Worm (Caenorhabditis elegans) whole organism, young adult: Measurements from ENCODE around the gene F57H12.6.

Experiments used
- F39B2.1 ChIP-seq: fragments of 200-800 bp; sonication (Bioruptor generic); IDR thresholded peaks from 2 replicates; pipeline ENCODE4 v1.3.6; 2022; ENCODE audit warnings: missing genetic modification reagents, missing genetic modification characterization, missing compliant biosample characterization
- F57C9.4 ChIP-seq: sonication (generic microtip); optimal IDR thresholded peaks from 2 replicates; lab custom pipeline; 2017; ENCODE audit warnings: mild to moderate bottlenecking, missing genetic modification characterization, missing compliant biosample characterization
- Y53G8AR.9 ChIP-seq: fragments of 200-800 bp; sonication (Bioruptor generic); conservative IDR thresholded peaks from 2 replicates; pipeline ENCODE4 v1.3.6; 2022; ENCODE audit warnings: missing genetic modification reagents, missing genetic modification characterization, missing compliant biosample characterization
- Y95B8A.8 ChIP-seq: fragments of 200-800 bp; sonication (Bioruptor generic); IDR thresholded peaks from 2 replicates; pipeline ENCODE4 v1.3.6; 2022; ENCODE audit warnings: missing genetic modification reagents, missing genetic modification characterization, missing compliant biosample characterization
- akir-1 ChIP-seq: fragments of 200-800 bp; sonication (Bioruptor generic); optimal IDR thresholded peaks from 2 replicates; lab custom pipeline; 2018; ENCODE audit warnings: mild to moderate bottlenecking, missing genetic modification characterization, moderate library complexity, missing compliant biosample characterization
- cebp-2 ChIP-seq: fragments of 200-800 bp; sonication (Bioruptor generic); IDR thresholded peaks from 2 replicates; pipeline ENCODE4 v1.3.6; 2022; ENCODE audit warnings: missing genetic modification characterization, missing compliant biosample characterization
- ceh-27 ChIP-seq: fragments of 200-800 bp; sonication (Bioruptor generic); optimal IDR thresholded peaks from 2 replicates; lab custom pipeline; 2018; ENCODE audit warnings: mild to moderate bottlenecking, missing genetic modification characterization, moderate library complexity, missing compliant biosample characterization
- ceh-40 ChIP-seq: fragments of 200-800 bp; sonication (Bioruptor generic); IDR thresholded peaks from 2 replicates; pipeline ENCODE4 v1.3.6; 2022; ENCODE audit warnings: missing genetic modification characterization, missing compliant biosample characterization
- nfya-1 ChIP-seq: sonication (generic microtip); optimal IDR thresholded peaks from 2 replicates; lab custom pipeline; 2017; ENCODE audit warnings: antibody characterized with exemption, missing compliant biosample characterization, missing genetic modification characterization, borderline replicate concordance; ENCODE audit not compliant: insufficient read depth
- rpc-1 ChIP-seq, 2 experiments: fragments of 150-350 bp in 1 of 2; sonication (generic microtip) in 1 of 2; optimal IDR thresholded peaks; 2 replicates each; lab custom pipeline; 2014 to 2018; ENCODE audit warnings: missing biosample characterization in 1 of 2, missing genetic modification characterization in 1 of 2, missing genetic modification reagents in 1 of 2, missing genotype in 1 of 2
- snpc-1.1 ChIP-seq: sonication (generic microtip); optimal IDR thresholded peaks from 2 replicates; lab custom pipeline; 2017; ENCODE audit warnings: missing genetic modification characterization, mild to moderate bottlenecking, missing compliant biosample characterization, antibody characterized with exemption, moderate library complexity, missing genotype, missing genetic modification reagents; ENCODE audit not compliant: insufficient read depth
- snpc-4 ChIP-seq, 5 experiments: fragments of 150-350 bp in 1 of 5; sonication (generic microtip) in 4 of 5; optimal IDR thresholded peaks; 2 replicates each; lab custom pipeline; 2014 to 2018; ENCODE audit warnings: missing genetic modification characterization in 5 of 5, missing biosample characterization in 3 of 5, antibody characterized with exemption in 2 of 5, mild to moderate bottlenecking in 2 of 5, missing compliant biosample characterization in 2 of 5, missing genotype in 2 of 5, moderate library complexity in 2 of 5, missing genetic modification reagents in 1 of 5
- tbp1 ChIP-seq: fragments of 200-800 bp; sonication (Bioruptor generic); optimal IDR thresholded peaks from 2 replicates; lab custom pipeline; 2018; ENCODE audit warnings: mild to moderate bottlenecking, missing genetic modification characterization, missing compliant biosample characterization

DNA sequence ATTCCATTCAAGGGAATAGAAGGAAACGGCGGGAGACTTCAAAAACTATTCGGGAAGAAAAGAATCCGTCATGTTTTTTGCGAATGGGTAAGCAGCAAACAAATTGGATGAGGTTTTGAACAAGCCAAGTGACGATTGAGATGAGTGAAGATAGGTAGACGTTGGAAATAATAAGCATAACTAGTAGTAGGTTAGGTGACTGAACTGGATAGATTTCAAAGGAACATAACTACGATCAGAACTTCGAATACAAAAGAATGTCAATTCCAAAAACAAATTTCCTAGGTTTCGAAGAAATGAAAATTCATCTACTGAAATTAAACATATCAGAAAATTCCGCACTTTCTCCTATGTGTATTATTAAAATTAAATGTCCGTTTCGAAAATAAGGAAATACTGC, 31.4 kb upstream of the F57H12.6 start:
- no peak for TF ChIP-seq snpc-4 (GFP tag; optimal IDR thresholded peaks at IDR 0.05; lab: Kevin White, UChicago)
- no peak for TF ChIP-seq snpc-4 (tag; optimal IDR thresholded peaks at IDR 0.05; lab: Kevin White, UChicago)
- no peak for TF ChIP-seq ceh-40 (GFP tag; lab: Robert Waterston, UW)
- no peak for TF ChIP-seq akir-1 (GFP tag; lab: Kevin White, UChicago)
- no peak for TF ChIP-seq Y53G8AR.9 (GFP tag; lab: Robert Waterston, UW)
- no peak for TF ChIP-seq F57C9.4 (tag; lab: Kevin White, UChicago)
- no peak for TF ChIP-seq ceh-27 (GFP tag; lab: Kevin White, UChicago)
- TF ChIP-seq nfya-1 (tag; lab: Kevin White, UChicago), result no peak
- TF ChIP-seq rpc-1 (optimal IDR thresholded peaks at IDR 0.05; lab: Kevin White, UChicago), result no peak
- TF ChIP-seq rpc-1 (tag; optimal IDR thresholded peaks at IDR 0.05; lab: Kevin White, UChicago), result no peak
- no peak for TF ChIP-seq tbp1 (GFP tag; lab: Kevin White, UChicago)
- no peak for TF ChIP-seq F39B2.1 (GFP tag; lab: Robert Waterston, UW)
- no peak for TF ChIP-seq cebp-2 (GFP tag; lab: Robert Waterston, UW)
- no peak for TF ChIP-seq Y95B8A.8 (GFP tag; lab: Robert Waterston, UW)
- no peak for TF ChIP-seq snpc-1.1 (tag; lab: Kevin White, UChicago)
